Worm (Caenorhabditis elegans): ENCODE data around the gene his-41.

DNA sequence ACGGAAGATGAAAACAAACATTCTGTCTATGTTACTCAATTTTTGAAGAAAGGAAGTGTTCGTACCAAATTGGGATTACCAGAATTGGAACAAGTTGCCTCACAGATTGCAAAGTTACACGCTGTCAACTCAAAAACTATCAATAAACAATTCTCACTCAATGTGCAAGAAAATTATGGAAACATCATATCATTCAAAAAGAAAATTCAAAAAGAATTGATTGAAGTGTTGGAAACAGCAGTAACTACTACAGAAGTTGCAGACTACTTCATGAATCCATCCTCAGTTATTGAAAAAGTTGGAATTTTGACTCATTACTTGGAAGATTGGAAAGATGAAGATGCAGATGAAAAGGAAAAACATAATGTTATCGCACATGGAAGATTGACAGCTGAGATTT is 17.4 kb upstream of the his-41 start:
- no peak for TF ChIP-seq nhr-12 (tag; optimal IDR thresholded peaks at IDR 0.05)
- no peak for TF ChIP-seq nhr-28 (tag; optimal IDR thresholded peaks at IDR 0.05)
- TF ChIP-seq lsy-2 (tag; optimal IDR thresholded peaks at IDR 0.05) = no peak
- TF ChIP-seq nhr-76 (tag; optimal IDR thresholded peaks at IDR 0.05) = no peak
- no peak for TF ChIP-seq pha-4 (tag; optimal IDR thresholded peaks at IDR 0.05)
- TF ChIP-seq unc-120 (tag; optimal IDR thresholded peaks at IDR 0.05; ENCODE audit: poor library complexity, severe bottlenecking) = no peak
- no peak for TF ChIP-seq mab-5 (tag; optimal IDR thresholded peaks at IDR 0.05)
- no peak for TF ChIP-seq unc-62 (GFP tag; optimal IDR thresholded peaks at IDR 0.05)
- TF ChIP-seq unc-39 (tag; optimal IDR thresholded peaks at IDR 0.05) = no peak
- TF ChIP-seq ztf-11 (tag; optimal IDR thresholded peaks at IDR 0.05) = no peak
- no peak for TF ChIP-seq snpc-4 (tag; optimal IDR thresholded peaks at IDR 0.05)
- TF ChIP-seq ceh-43 (GFP tag; optimal IDR thresholded peaks at IDR 0.05) = no peak
- TF ChIP-seq M03D4.4 (tag; optimal IDR thresholded peaks at IDR 0.05) = no peak

Data from whole organism, mixed stage, embryonic.